Fruit fly (Drosophila melanogaster): ENCODE measurements around the gene CG17560.

CG17560 gene

dm6 chr3R:16655494-16656493 is 38.0 kb downstream of the CG17560 start, which contains the start of gene modSP:
TSS of gene modSP (minus strand) at chr3R:16655662.
- TF ChIP-seq CG7101 (tag; optimal IDR thresholded peaks at IDR 0.05), result no peak
- TF ChIP-seq CG11617 (GFP tag; optimal IDR thresholded peaks at IDR 0.05), result no peak
- no peak for TF ChIP-seq Clk (GFP tag; optimal IDR thresholded peaks at IDR 0.05)
- TF ChIP-seq Mnt (GFP tag; optimal IDR thresholded peaks at IDR 0.05), result peak; percentile 57

- TF ChIP-seq kay (GFP tag; ENCODE audit: borderline replicate concordance) (no peak), Hr96 (GFP tag; optimal IDR thresholded peaks at IDR 0.05) (no peak), cic (GFP tag; optimal IDR thresholded peaks at IDR 0.05) (no peak), bab1 (GFP tag; optimal IDR thresholded peaks at IDR 0.05) (no peak), CG7101 (tag; optimal IDR thresholded peaks at IDR 0.05) (no peak), toe (GFP tag; optimal IDR thresholded peaks at IDR 0.05) (no peak), CG5204 (GFP tag; optimal IDR thresholded peaks at IDR 0.05) (no peak), tj (GFP tag; optimal IDR thresholded peaks at IDR 0.05) (no peak), CG33017 (tag; optimal IDR thresholded peaks at IDR 0.05) (no peak), CG11617 (GFP tag; optimal IDR thresholded peaks at IDR 0.05) (no peak), Crg-1 (GFP tag; optimal IDR thresholded peaks at IDR 0.05) (no peak), ovo (GFP tag; optimal IDR thresholded peaks at IDR 0.05) (no peak), CG1620 (GFP tag; optimal IDR thresholded peaks at IDR 0.05) (no peak), Mnt (GFP tag; optimal IDR thresholded peaks at IDR 0.05) (no peak), Clk (GFP tag; optimal IDR thresholded peaks at IDR 0.05) (no peak), CG7045 (GFP tag; optimal IDR thresholded peaks at IDR 0.05) (no peak), CG12768 (GFP tag; optimal IDR thresholded peaks at IDR 0.05) (no peak), cnc (optimal IDR thresholded peaks at IDR 0.05) (no peak), CG14711 (tag; optimal IDR thresholded peaks at IDR 0.05) (no peak), pad (GFP tag; optimal IDR thresholded peaks at IDR 0.05) (no peak)
Observed at dm6 chr3R:16661693-16662092, 43.9 kb downstream of the CG17560 start.

- TF ChIP-seq tj (GFP tag; optimal IDR thresholded peaks at IDR 0.05), result no peak
- TF ChIP-seq CG33017 (tag; optimal IDR thresholded peaks at IDR 0.05), result no peak
- TF ChIP-seq CG14711 (tag; optimal IDR thresholded peaks at IDR 0.05), result no peak
- no peak for TF ChIP-seq CG12768 (GFP tag; optimal IDR thresholded peaks at IDR 0.05)
- TF ChIP-seq CG7101 (tag; optimal IDR thresholded peaks at IDR 0.05), result no peak
- no peak for TF ChIP-seq Crg-1 (GFP tag; optimal IDR thresholded peaks at IDR 0.05)
- TF ChIP-seq CG11617 (GFP tag; optimal IDR thresholded peaks at IDR 0.05), result no peak
- TF ChIP-seq pad (GFP tag; optimal IDR thresholded peaks at IDR 0.05), result no peak
Observed at dm6 chr3R:16664144-16664825, 46.5 kb downstream of the CG17560 start.
